Fruit fly (Drosophila melanogaster): ENCODE results near the gene CG13248.

Gene CG13248

dm6 chr3L:20361389-20361788, 49.0 kb downstream of the CG13248 start, which contains the start of gene Prim2:
Gene Prim2, minus strand, starts transcription at chr3L:20361585.
- no peak for TF ChIP-seq ttk (optimal IDR thresholded peaks at IDR 0.05)
- no peak for TF ChIP-seq Myc (optimal IDR thresholded peaks at IDR 0.05)
- no peak for TF ChIP-seq Sin3A (optimal IDR thresholded peaks at IDR 0.05)

- TF ChIP-seq ttk (optimal IDR thresholded peaks at IDR 0.05) (no peak), h (optimal IDR thresholded peaks at IDR 0.05) (no peak), insv (optimal IDR thresholded peaks at IDR 0.05) (no peak), Sin3A (optimal IDR thresholded peaks at IDR 0.05) (no peak), psq (optimal IDR thresholded peaks at IDR 0.05) (no peak), Myc (optimal IDR thresholded peaks at IDR 0.05) (no peak)
Measured at dm6 chr3L:20358212-20358611, 52.2 kb downstream of the CG13248 start, which contains the start of gene CG5665. Gene CG5665, plus strand, starts transcription at chr3L:20358512.
